Worm (Caenorhabditis elegans): ENCODE measurements around the gene sre-12.

sre-12 gene

DNA sequence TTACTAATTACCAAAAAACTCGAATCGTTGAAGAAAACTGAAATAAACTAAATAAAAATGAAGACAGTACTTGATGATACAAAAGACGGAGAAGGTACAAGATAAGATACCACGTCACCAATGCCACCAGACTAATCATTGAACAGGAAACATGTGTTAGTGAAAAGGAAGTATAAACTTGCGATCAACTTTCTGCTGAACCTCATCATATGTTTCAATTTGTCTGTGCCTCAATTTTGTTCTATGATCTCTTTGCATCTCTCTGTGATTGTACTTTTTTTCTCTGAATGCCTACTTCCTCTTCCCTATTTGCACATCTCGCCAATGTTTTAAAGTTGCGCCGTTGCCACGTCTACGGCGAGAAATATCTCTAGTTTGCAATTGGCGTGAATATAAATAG is 15.1 kb upstream of the sre-12 start (continued):
- TF ChIP-seq zag-1 (tag; optimal IDR thresholded peaks at IDR 0.05) = no peak
- TF ChIP-seq dpl-1 (GFP tag; optimal IDR thresholded peaks at IDR 0.05) = peak; percentile 17
- peak; percentile 47 for TF ChIP-seq gei-8 (GFP tag; optimal IDR thresholded peaks at IDR 0.05)
- peak in 1 of 2 experiments; percentile 49 for TF ChIP-seq hif-1 (tag; optimal IDR thresholded peaks at IDR 0.05)
- TF ChIP-seq mdl-1 (tag; optimal IDR thresholded peaks at IDR 0.05) = peak in 1 of 2 experiments; percentile 66
- no peak for TF ChIP-seq nhr-41 (GFP tag; IDR thresholded peaks at IDR 0.05)
- TF ChIP-seq nhr-77 (tag; optimal IDR thresholded peaks at IDR 0.05) = no peak
- no peak for TF ChIP-seq D1046.2 (GFP tag; IDR thresholded peaks at IDR 0.05)
- no peak for TF ChIP-seq lir-3 (tag; optimal IDR thresholded peaks at IDR 0.05)
- no peak for TF ChIP-seq ceh-28 (tag; optimal IDR thresholded peaks at IDR 0.05)
- TF ChIP-seq dve-1 (tag; optimal IDR thresholded peaks at IDR 0.05; ENCODE audit: insufficient read depth) = peak; percentile 77
- TF ChIP-seq mes-2 (tag; optimal IDR thresholded peaks at IDR 0.05; ENCODE audit: poor library complexity, severe bottlenecking) = peak; percentile 18
- TF ChIP-seq ztf-11 (tag; optimal IDR thresholded peaks at IDR 0.05) = no peak

ce11 chrV:6991771-6992170 is 12.9 kb upstream of the sre-12 start, which contains the start of gene nhr-162:
Gene nhr-162 (minus strand): TSS chrV:6991871.
- TF ChIP-seq Y5F2A.4 (GFP tag; optimal IDR thresholded peaks at IDR 0.05) (no peak), ceh-32 (tag; optimal IDR thresholded peaks at IDR 0.05; ENCODE audit: poor library complexity) (no peak), egl-43 (GFP tag; IDR thresholded peaks at IDR 0.05) (no peak), dmd-8 (GFP tag; IDR thresholded peaks at IDR 0.05) (no peak), snpc-4 (tag; optimal IDR thresholded peaks at IDR 0.05) (no peak), nhr-11 (tag; optimal IDR thresholded peaks at IDR 0.05) (no peak), hlh-11 (tag; optimal IDR thresholded peaks at IDR 0.05) (no peak), hif-1 (tag; optimal IDR thresholded peaks at IDR 0.05) (no peak), php-3 (GFP tag; IDR thresholded peaks at IDR 0.05) (no peak), mdl-1 (tag; optimal IDR thresholded peaks at IDR 0.05) (no peak), duxl-1 (tag; optimal IDR thresholded peaks at IDR 0.05; ENCODE audit: poor library complexity) (no peak)

DNA sequence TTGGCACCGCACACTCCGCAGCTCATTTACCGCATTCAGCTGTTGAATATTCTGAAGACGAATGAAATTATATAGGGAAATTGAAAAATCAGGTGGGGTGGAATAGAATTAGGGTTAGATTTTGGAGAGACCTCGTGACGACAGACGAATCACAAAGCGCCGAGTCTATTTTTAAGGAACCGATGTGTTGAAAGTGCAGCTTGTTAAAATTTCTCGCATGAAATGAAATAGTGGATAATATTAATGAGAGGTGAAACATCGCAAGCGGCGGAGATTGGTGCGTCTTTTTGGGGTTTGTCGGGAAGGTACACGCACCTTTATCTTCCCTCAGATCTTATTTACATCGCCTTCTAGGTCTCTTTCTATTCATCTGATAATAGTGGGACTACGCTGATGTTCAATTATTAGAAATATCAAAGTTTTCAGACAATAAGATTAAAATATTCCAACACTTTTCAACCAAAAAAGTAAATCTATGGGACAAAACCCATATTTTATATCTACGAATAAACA is 10.8 kb upstream of the sre-12 start, which contains the start of gene nhr-140:
TSS of gene nhr-140 (minus strand) at position 51 of the 513 bp plus-strand sequence.
- no peak for TF ChIP-seq dve-1 (tag; optimal IDR thresholded peaks at IDR 0.05; ENCODE audit: insufficient read depth)
- TF ChIP-seq unc-62 (GFP tag; optimal IDR thresholded peaks at IDR 0.05 in 1 of 2) = peak in 1 of 2 experiments; percentile 83
- TF ChIP-seq unc-62 (tag; optimal IDR thresholded peaks at IDR 0.05) = no peak
- TF ChIP-seq zfp-3 (GFP tag; conservative IDR thresholded peaks at IDR 0.05) = no peak

ce11 chrV:6987673-6988072 is 8.8 kb upstream of the sre-12 start, which contains the start of gene nhr-139:
Gene nhr-139 (minus strand): TSS chrV:6987773.
- no peak for TF ChIP-seq ztf-7 (tag; optimal IDR thresholded peaks at IDR 0.05)
- TF ChIP-seq unc-130 (GFP tag; optimal IDR thresholded peaks at IDR 0.05) = no peak

- TF ChIP-seq hmg-1.1 (GFP tag; IDR thresholded peaks at IDR 0.05) (no peak), lin-1 (GFP tag; IDR thresholded peaks at IDR 0.05) (no peak), aha-1 (tag) (no peak), ZK546.5 (tag; optimal IDR thresholded peaks at IDR 0.05) (no peak), lir-3 (tag; optimal IDR thresholded peaks at IDR 0.05) (no peak), mdl-1 (tag; optimal IDR thresholded peaks at IDR 0.05) (no peak), D1046.2 (GFP tag; IDR thresholded peaks at IDR 0.05) (no peak), lim-7 (GFP tag; IDR thresholded peaks at IDR 0.05) (no peak)
Measured at ce11 chrV:6985943-6986342, 7.0 kb upstream of the sre-12 start, which contains the start of gene nhr-163. Gene nhr-163 (minus strand): TSS chrV:6986043.
